Fruit fly (Drosophila melanogaster): ENCODE measurements around the gene CG15059.
A peak's percentile ranks its signal among the peaks of the same experiment; 100 is the strongest.

CG15059 gene

dm6 chrX:18294031-18294430 is 34.7 kb upstream of the CG15059 start (continued):
- TF ChIP-seq HmgD (GFP tag; optimal IDR thresholded peaks at IDR 0.05) = no peak
- no peak for TF ChIP-seq luna (GFP tag; optimal IDR thresholded peaks at IDR 0.05)
- no peak for TF ChIP-seq Elba2 (GFP tag; optimal IDR thresholded peaks at IDR 0.05)
- TF ChIP-seq Bdp1 (GFP tag; optimal IDR thresholded peaks at IDR 0.05) = no peak
- TF ChIP-seq CG9215 (GFP tag; IDR thresholded peaks at IDR 0.05) = peak; percentile 67
- no peak for TF ChIP-seq B-H2 (GFP tag; optimal IDR thresholded peaks at IDR 0.05)
- TF ChIP-seq emc (GFP tag; optimal IDR thresholded peaks at IDR 0.05) = peak; percentile 12
- TF ChIP-seq Atf-2 (GFP tag; optimal IDR thresholded peaks at IDR 0.05) = peak; percentile 11
- TF ChIP-seq ewg (GFP tag; optimal IDR thresholded peaks at IDR 0.05) = peak; percentile 37
- peak; percentile 58; the same call in 1 of the 2 replicates for TF ChIP-seq CG11696 (GFP tag; IDR thresholded peaks at IDR 0.05)
- no peak for TF ChIP-seq MTF-1 (GFP tag; optimal IDR thresholded peaks at IDR 0.05; ENCODE audit: borderline replicate concordance)
- TF ChIP-seq CG34224 (GFP tag; IDR thresholded peaks at IDR 0.05; ENCODE audit: partially characterized antibody) = no peak
- no peak for TF ChIP-seq repo (GFP tag; optimal IDR thresholded peaks at IDR 0.05)
- peak in 1 of 2 experiments; percentile 2 for TF ChIP-seq crp (GFP tag; optimal IDR thresholded peaks at IDR 0.05)
- no peak for TF ChIP-seq kah (GFP tag; optimal IDR thresholded peaks at IDR 0.05)
- peak; percentile 56 for TF ChIP-seq CG33213 (GFP tag; optimal IDR thresholded peaks at IDR 0.05)
- TF ChIP-seq CG1792 (GFP tag; optimal IDR thresholded peaks at IDR 0.05) = no peak
- TF ChIP-seq CG7786 (GFP tag; optimal IDR thresholded peaks at IDR 0.05) = peak; percentile 54
- TF ChIP-seq zen2 (GFP tag; IDR thresholded peaks at IDR 0.05; ENCODE audit: partially characterized antibody) = no peak
- TF ChIP-seq Sry-δ (GFP tag; optimal IDR thresholded peaks at IDR 0.05) = peak; percentile 7
- TF ChIP-seq CG3726 (GFP tag; IDR thresholded peaks at IDR 0.05) = peak; percentile 48; the same call in 1 of the 3 replicates
- no peak for TF ChIP-seq CG14710 (tag; optimal IDR thresholded peaks at IDR 0.05)
- peak; percentile 44 for TF ChIP-seq Fer2 (tag; optimal IDR thresholded peaks at IDR 0.05)
- peak; percentile 82 for TF ChIP-seq Ada2b (GFP tag; IDR thresholded peaks at IDR 0.05)
- TF ChIP-seq Taf1 (GFP tag; IDR thresholded peaks at IDR 0.05) = 0 out of 2 replicates have a peak, but pooled peaks have one; percentile 42
- TF ChIP-seq zen (tag; optimal IDR thresholded peaks at IDR 0.05) = peak; percentile 41
- 0 out of 3 replicates have a peak, but pooled peaks have one; percentile 47 for TF ChIP-seq C15 (GFP tag; IDR thresholded peaks at IDR 0.05)
- peak; percentile 6 for TF ChIP-seq CG16815 (GFP tag; optimal IDR thresholded peaks at IDR 0.05)
- TF ChIP-seq az2 (GFP tag; optimal IDR thresholded peaks at IDR 0.05) = peak; percentile 53
- TF ChIP-seq h (optimal IDR thresholded peaks at IDR 0.05) = no peak
- TF ChIP-seq run (tag; optimal IDR thresholded peaks at IDR 0.05) = peak; percentile 21
- TF ChIP-seq scrt (GFP tag; optimal IDR thresholded peaks at IDR 0.05) = peak; percentile 44
- TF ChIP-seq CG7372 (GFP tag; IDR thresholded peaks at IDR 0.05) = peak; percentile 62
- TF ChIP-seq Dad (GFP tag; optimal IDR thresholded peaks at IDR 0.05) = peak; percentile 13
- TF ChIP-seq otp (GFP tag; IDR thresholded peaks at IDR 0.05) = peak; percentile 75; the same call in 1 of the 3 replicates
- peak; percentile 78 for TF ChIP-seq CG10366 (GFP tag; IDR thresholded peaks at IDR 0.05)
- peak; percentile 66 for TF ChIP-seq wor (GFP tag; IDR thresholded peaks at IDR 0.05)
- no peak for TF ChIP-seq pzg (GFP tag; optimal IDR thresholded peaks at IDR 0.05)
- TF ChIP-seq CG1233 (GFP tag; optimal IDR thresholded peaks at IDR 0.05) = peak; percentile 64
- TF ChIP-seq Ravus (GFP tag; IDR thresholded peaks at IDR 0.05) = peak; percentile 54
- TF ChIP-seq shn (GFP tag; optimal IDR thresholded peaks at IDR 0.05) = peak; percentile 42
- TF ChIP-seq CG10274 (GFP tag; optimal IDR thresholded peaks at IDR 0.05) = peak; percentile 62
- TF ChIP-seq CG15479 (GFP tag; optimal IDR thresholded peaks at IDR 0.05) = no peak
- peak; percentile 78 for TF ChIP-seq H2.0 (GFP tag; IDR thresholded peaks at IDR 0.05)
- TF ChIP-seq peb (GFP tag; IDR thresholded peaks at IDR 0.05) = 0 out of 2 replicates have a peak, but pooled peaks have one; percentile 43
- no peak for TF ChIP-seq gsb-n (tag; optimal IDR thresholded peaks at IDR 0.05)
- TF ChIP-seq slou (GFP tag; optimal IDR thresholded peaks at IDR 0.05) = peak; percentile 27
- TF ChIP-seq Opbp (GFP tag; IDR thresholded peaks at IDR 0.05; ENCODE audit: partially characterized antibody) = no peak
- TF ChIP-seq CG2199 (GFP tag; IDR thresholded peaks at IDR 0.05) = no peak
- no peak for TF ChIP-seq gt (GFP tag; IDR thresholded peaks at IDR 0.05)
- peak; percentile 69; the same call in 2 of the 3 replicates for TF ChIP-seq ase (GFP tag; IDR thresholded peaks at IDR 0.05)

All from whole organism, embryonic.